Worm (Caenorhabditis elegans) whole organism, L1 larva: Measurements from ENCODE around the gene srw-71.

Experiments used
- F16B12.6 ChIP-seq: fragments of 150-350 bp; optimal IDR thresholded peaks from 2 replicates; lab custom pipeline; 2014; ENCODE audit warnings: missing biosample characterization, missing genetic modification characterization
- aha-1 ChIP-seq: fragments of 150-350 bp; optimal IDR thresholded peaks from 2 replicates; lab custom pipeline; 2014; ENCODE audit warnings: missing biosample characterization, missing genetic modification characterization
- alr-1 ChIP-seq: fragments of 200-800 bp; sonication (Bioruptor generic); optimal IDR thresholded peaks from 2 replicates; lab custom pipeline; 2018; ENCODE audit warnings: borderline replicate concordance, mild to moderate bottlenecking, missing genetic modification characterization, missing compliant biosample characterization
- aly-2 ChIP-seq: fragments of 150-350 bp; optimal IDR thresholded peaks from 2 replicates; lab custom pipeline; 2014; ENCODE audit warnings: missing biosample characterization, missing genetic modification characterization
- ceh-63 ChIP-seq: fragments of 200-800 bp; sonication (Bioruptor generic); optimal IDR thresholded peaks from 2 replicates; lab custom pipeline; 2018; ENCODE audit warnings: mild to moderate bottlenecking, missing genetic modification characterization, missing compliant biosample characterization
- dsc-1 ChIP-seq: sonication (generic microtip); optimal IDR thresholded peaks from 2 replicates; lab custom pipeline; 2016; ENCODE audit warnings: mild to moderate bottlenecking, missing genetic modification characterization, missing compliant biosample characterization
- efl-1 ChIP-seq, 4 experiments: fragments of 150-350 bp; optimal IDR thresholded peaks in 3 of 4; peaks in 1 of 4; 1 replicate in 1 of 4; 2 replicates in 3 of 4; lab custom pipeline; 2014; ENCODE audit warnings: missing biosample characterization in 2 of 4, missing genetic modification characterization in 2 of 4, missing genetic modification reagents in 2 of 4
- efl-3 ChIP-seq: fragments of 200-800 bp; sonication (Bioruptor generic); optimal IDR thresholded peaks from 2 replicates; lab custom pipeline; 2018; ENCODE audit warnings: mild to moderate bottlenecking, missing genetic modification characterization, missing compliant biosample characterization
- egl-27 ChIP-seq, 2 experiments: fragments of 150-350 bp in 1 of 2; sonication (generic microtip); optimal IDR thresholded peaks; 3 replicates each; lab custom pipeline; 2017 to 2018; ENCODE audit warnings: missing biosample characterization in 2 of 2, missing genetic modification characterization in 2 of 2, missing genetic modification reagents in 2 of 2
- elt-2 ChIP-seq: sonication (generic microtip); optimal IDR thresholded peaks from 2 replicates; lab custom pipeline; 2016; ENCODE audit warnings: missing genetic modification characterization, mild to moderate bottlenecking, inconsistent platforms, missing compliant biosample characterization, missing genetic modification reagents
- elt-3 ChIP-seq, 6 experiments: fragments of 150-350 bp in 1 of 6; sonication (generic microtip); optimal IDR thresholded peaks; 2 replicates each; lab custom pipeline; 2017 to 2018; ENCODE audit warnings: missing biosample characterization in 6 of 6, missing genetic modification characterization in 6 of 6, inconsistent platforms in 1 of 6
- fkh-8 ChIP-seq: sonication (generic microtip); optimal IDR thresholded peaks from 2 replicates; lab custom pipeline; 2016; ENCODE audit warnings: mild to moderate bottlenecking, missing genetic modification characterization, missing compliant biosample characterization
- fos-1 ChIP-seq: fragments of 150-350 bp; optimal IDR thresholded peaks from 2 replicates; lab custom pipeline; 2014; ENCODE audit warnings: missing biosample characterization, missing genetic modification characterization
- hpl-2 ChIP-seq: fragments of 150-350 bp; optimal IDR thresholded peaks from 2 replicates; lab custom pipeline; 2014; ENCODE audit warnings: missing biosample characterization, missing genetic modification reagents, missing genetic modification characterization
- isw-1 ChIP-seq: fragments of 200-800 bp; sonication (Bioruptor generic); IDR thresholded peaks from 2 replicates; pipeline ENCODE4 v1.3.6; 2022; ENCODE audit warnings: missing genetic modification characterization, missing compliant biosample characterization
- jun-1 ChIP-seq: fragments of 150-350 bp; optimal IDR thresholded peaks from 2 replicates; lab custom pipeline; 2014; ENCODE audit warnings: missing biosample characterization, missing genetic modification reagents, missing genetic modification characterization
- lin-15B ChIP-seq: fragments of 150-350 bp; sonication (generic microtip); optimal IDR thresholded peaks from 3 replicates; lab custom pipeline; 2014; ENCODE audit warnings: missing biosample characterization, missing genetic modification characterization
- lin-35 ChIP-seq, 2 experiments: fragments of 150-350 bp; optimal IDR thresholded peaks; 2 replicates each; lab custom pipeline; 2014; ENCODE audit warnings: missing biosample characterization in 2 of 2, missing genetic modification characterization in 2 of 2, missing genetic modification reagents in 2 of 2
- mab-9 ChIP-seq: fragments of 200-800 bp; sonication (Bioruptor generic); IDR thresholded peaks from 2 replicates; pipeline ENCODE4 v1.3.6; 2022; ENCODE audit warnings: missing genetic modification reagents, missing genetic modification characterization, missing compliant biosample characterization
- mep-1 ChIP-seq: fragments of 150-350 bp; optimal IDR thresholded peaks from 2 replicates; lab custom pipeline; 2014; ENCODE audit warnings: missing biosample characterization, missing genetic modification characterization
- nhr-11 ChIP-seq: fragments of 150-350 bp; optimal IDR thresholded peaks from 2 replicates; lab custom pipeline; 2014; ENCODE audit warnings: missing biosample characterization, missing genetic modification characterization
- nhr-19 ChIP-seq: fragments of 200-800 bp; sonication (Bioruptor generic); conservative IDR thresholded peaks from 2 replicates; pipeline ENCODE4 v1.3.6; 2022; ENCODE audit warnings: missing genetic modification characterization, missing compliant biosample characterization
- nhr-237 ChIP-seq: fragments of 150-350 bp; optimal IDR thresholded peaks from 2 replicates; lab custom pipeline; 2014; ENCODE audit warnings: missing biosample characterization, missing genetic modification characterization
- nhr-47 ChIP-seq: sonication (generic microtip); optimal IDR thresholded peaks from 2 replicates; lab custom pipeline; 2016; ENCODE audit warnings: mild to moderate bottlenecking, missing genetic modification characterization, moderate library complexity, missing compliant biosample characterization
- nhr-71 ChIP-seq: sonication (generic microtip); optimal IDR thresholded peaks from 2 replicates; lab custom pipeline; 2016; ENCODE audit warnings: mild to moderate bottlenecking, missing genetic modification characterization, moderate library complexity, missing compliant biosample characterization
- nhr-76 ChIP-seq: sonication (generic microtip); optimal IDR thresholded peaks from 2 replicates; lab custom pipeline; 2017; ENCODE audit warnings: missing biosample characterization, missing genetic modification characterization
- nhr-84 ChIP-seq: sonication (generic microtip); optimal IDR thresholded peaks from 2 replicates; lab custom pipeline; 2017; ENCODE audit warnings: missing biosample characterization, missing genetic modification characterization
- pax-3 ChIP-seq: fragments of 200-800 bp; sonication (Bioruptor generic); optimal IDR thresholded peaks from 2 replicates; lab custom pipeline; 2018; ENCODE audit warnings: mild to moderate bottlenecking, missing genetic modification characterization, moderate library complexity, missing compliant biosample characterization
- pqm-1 ChIP-seq: sonication (generic microtip); optimal IDR thresholded peaks from 3 replicates; lab custom pipeline; 2017; ENCODE audit warnings: missing biosample characterization, missing genetic modification characterization
- snpc-4 ChIP-seq: fragments of 150-350 bp; optimal IDR thresholded peaks from 2 replicates; lab custom pipeline; 2014; ENCODE audit warnings: missing biosample characterization, missing genetic modification characterization
- sptf-1 ChIP-seq: fragments of 150-350 bp; optimal IDR thresholded peaks from 2 replicates; lab custom pipeline; 2014; ENCODE audit warnings: missing biosample characterization, missing genetic modification characterization
- sup-37 ChIP-seq: fragments of 200-800 bp; sonication (Bioruptor generic); optimal IDR thresholded peaks from 2 replicates; lab custom pipeline; 2018; ENCODE audit warnings: mild to moderate bottlenecking, missing genetic modification characterization, missing compliant biosample characterization
- swsn-7 ChIP-seq: sonication (generic microtip); optimal IDR thresholded peaks from 2 replicates; lab custom pipeline; 2016; ENCODE audit warnings: missing genetic modification characterization, missing compliant biosample characterization
- unc-30 ChIP-seq: sonication (generic microtip); optimal IDR thresholded peaks from 2 replicates; lab custom pipeline; 2017; ENCODE audit warnings: missing biosample characterization, missing genetic modification characterization
- unc-98 ChIP-seq: fragments of 200-800 bp; sonication (Bioruptor generic); IDR thresholded peaks from 2 replicates; pipeline ENCODE4 v1.3.6; 2022; ENCODE audit warnings: missing genetic modification characterization, missing compliant biosample characterization
- xbp-1 ChIP-seq: sonication (generic microtip); optimal IDR thresholded peaks from 2 replicates; lab custom pipeline; 2016; ENCODE audit warnings: missing genetic modification characterization, missing compliant biosample characterization
- zag-1 ChIP-seq: fragments of 150-350 bp; optimal IDR thresholded peaks from 2 replicates; lab custom pipeline; 2014; ENCODE audit warnings: missing biosample characterization, missing genetic modification characterization
- zip-4 ChIP-seq: fragments of 200-800 bp; sonication (Bioruptor generic); optimal IDR thresholded peaks from 2 replicates; lab custom pipeline; 2018; ENCODE audit warnings: mild to moderate bottlenecking, missing genetic modification characterization, moderate library complexity, missing compliant biosample characterization

srw-71 gene

DNA sequence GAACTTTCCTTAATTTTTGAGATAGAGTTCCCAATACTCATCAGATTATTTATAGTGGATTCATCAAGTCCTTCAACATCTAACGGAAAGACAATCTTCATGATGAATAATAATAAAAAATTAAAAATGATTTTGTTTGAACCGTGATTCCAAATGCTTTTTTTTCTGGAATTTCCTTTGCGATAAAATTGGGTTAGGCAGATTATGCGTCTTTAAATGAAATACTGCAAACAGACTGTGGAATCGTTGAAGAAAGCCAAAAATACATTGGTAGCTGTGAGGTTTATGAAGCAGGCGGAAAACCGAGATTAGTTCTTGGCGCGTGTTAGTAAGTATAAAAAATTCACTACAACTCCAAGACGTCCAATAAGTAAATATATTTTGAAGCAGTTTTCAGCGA lies 4.3 kb downstream of the srw-71 start, which contains the start of gene srw-68:
Gene srw-68 (minus strand): TSS at position 101 of the 400 bp plus-strand sequence.
- TF ChIP-seq pqm-1 (tag; lab: Kevin White, UChicago) (no peak), dsc-1 (no peak), isw-1 (GFP tag; lab: Robert Waterston, UW) (no peak), mep-1 (tag; lab: Kevin White, UChicago) (no peak), nhr-237 (tag; lab: Kevin White, UChicago) (no peak), unc-98 (no peak), sptf-1 (no peak), elt-3 (tag; optimal IDR thresholded peaks at IDR 0.05; lab: Kevin White, UChicago) (no peak), hpl-2 (no peak), ceh-63 (no peak), efl-3 (no peak), nhr-84 (tag; lab: Kevin White, UChicago) (no peak), nhr-19 (GFP tag; lab: Robert Waterston, UW) (no peak), xbp-1 (tag; lab: Kevin White, UChicago) (no peak), lin-35 (GFP tag; optimal IDR thresholded peaks at IDR 0.05; lab: Kevin White, UChicago) (no peak), elt-2 (no peak), snpc-4 (no peak), fos-1 (no peak), zag-1 (tag; lab: Kevin White, UChicago) (no peak), alr-1 (no peak)
- TF ChIP-seq, all 84 proteins: peak for 0

- no peak for TF ChIP-seq jun-1 (tag; lab: Kevin White, UChicago)
- TF ChIP-seq lin-15B (tag; lab: Kevin White, UChicago), result no peak
- no peak for TF ChIP-seq egl-27 (tag; optimal IDR thresholded peaks at IDR 0.05; lab: Kevin White, UChicago)
- TF ChIP-seq swsn-7, result no peak
- no peak for TF ChIP-seq unc-30 (tag; lab: Kevin White, UChicago)
- no peak for TF ChIP-seq nhr-19 (GFP tag; lab: Robert Waterston, UW)
- no peak for TF ChIP-seq nhr-71 (tag; lab: Kevin White, UChicago)
- no peak for TF ChIP-seq sptf-1
- no peak for TF ChIP-seq nhr-76
- no peak for TF ChIP-seq F16B12.6 (tag; lab: Kevin White, UChicago)
- no peak for TF ChIP-seq nhr-47 (tag; lab: Kevin White, UChicago)
- TF ChIP-seq zip-4 (GFP tag; lab: Kevin White, UChicago), result no peak
- no peak for TF ChIP-seq mab-9
- TF ChIP-seq pax-3 (tag; lab: Kevin White, UChicago), result no peak
- no peak for TF ChIP-seq aha-1 (tag; lab: Kevin White, UChicago)
Measured at ce11 chrV:7424336-7424735, 6.6 kb downstream of the srw-71 start, which contains the start of gene F18E3.10. TSS of gene F18E3.10 (minus strand) at chrV:7424436.

- TF ChIP-seq zip-4 (GFP tag; lab: Kevin White, UChicago), result no peak
- TF ChIP-seq efl-1 (optimal IDR thresholded peaks at IDR 0.05; lab: Kevin White, UChicago), result no peak
- TF ChIP-seq efl-1 (GFP tag; optimal IDR thresholded peaks at IDR 0.05 in 1 of 2; lab: Kevin White, UChicago), result no peak
- no peak for TF ChIP-seq fkh-8 (tag; lab: Kevin White, UChicago)
- TF ChIP-seq nhr-11, result no peak
- no peak for TF ChIP-seq aly-2 (tag; lab: Kevin White, UChicago)
- TF ChIP-seq sup-37 (GFP tag; lab: Kevin White, UChicago), result no peak
- no peak for TF ChIP-seq alr-1
Measured at ce11 chrV:7420162-7420561, 10.8 kb downstream of the srw-71 start, which contains the start of gene srxa-4. TSS of gene srxa-4 (plus strand) at chrV:7420462.
